Fruit fly (Drosophila melanogaster): ENCODE results near the gene gwl.

The gwl gene

DNA sequence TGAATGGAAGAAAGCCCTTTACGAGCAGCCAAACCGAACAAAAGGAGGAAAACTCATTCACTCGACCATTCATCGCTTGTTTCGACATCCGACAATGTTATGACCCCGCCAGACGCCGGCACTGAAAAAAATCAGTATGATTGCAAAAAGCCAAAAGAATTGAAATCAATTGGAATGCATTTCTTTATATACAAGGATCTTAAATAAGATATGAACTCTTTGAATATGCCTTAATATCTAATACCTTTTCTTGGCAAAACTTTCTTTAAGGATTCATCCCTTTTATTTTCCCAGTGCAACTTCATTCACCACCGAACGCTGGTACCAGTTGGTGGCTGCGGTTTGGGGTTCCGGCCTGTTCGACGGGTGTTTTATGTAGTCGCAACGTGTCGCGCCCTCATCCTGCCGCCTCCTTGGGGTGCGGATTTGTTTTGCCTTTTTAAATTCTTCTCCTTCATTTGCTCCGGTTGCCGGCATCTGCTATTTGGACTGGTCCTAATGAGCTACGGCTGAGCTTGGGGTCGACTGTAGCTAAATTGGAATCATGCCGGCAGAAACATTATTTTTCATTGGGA, 26.3 kb upstream of the gwl start (continued):
- no peak for TF ChIP-seq Dref (GFP tag; IDR thresholded peaks at IDR 0.05)
- peak; percentile 57 for TF ChIP-seq CG18764 (GFP tag; optimal IDR thresholded peaks at IDR 0.05)
- peak; percentile 85 for TF ChIP-seq ranshi (GFP tag; IDR thresholded peaks at IDR 0.05)
- peak; percentile 31 for TF ChIP-seq Spps (tag; optimal IDR thresholded peaks at IDR 0.05)
- peak; percentile 67 for TF ChIP-seq Aef1 (GFP tag; IDR thresholded peaks at IDR 0.05)
- TF ChIP-seq BtbVII (GFP tag; optimal IDR thresholded peaks at IDR 0.05) = peak; percentile 89
- TF ChIP-seq esg (GFP tag; conservative IDR thresholded peaks at IDR 0.05) = peak; percentile 76
- TF ChIP-seq CG15073 (GFP tag; optimal IDR thresholded peaks at IDR 0.05) = peak; percentile 29
- TF ChIP-seq PHDP (tag; optimal IDR thresholded peaks at IDR 0.05) = peak; percentile 93
- TF ChIP-seq CG17829 (tag; optimal IDR thresholded peaks at IDR 0.05) = peak; percentile 88
- no peak for TF ChIP-seq ash1 (GFP tag; optimal IDR thresholded peaks at IDR 0.05)
- peak; percentile 74 for TF ChIP-seq Max (GFP tag; optimal IDR thresholded peaks at IDR 0.05)
- no peak for TF ChIP-seq Elba2 (GFP tag; optimal IDR thresholded peaks at IDR 0.05)
- TF ChIP-seq CG6854 (GFP tag; optimal IDR thresholded peaks at IDR 0.05) = peak; percentile 86
- no peak for TF ChIP-seq CG6791 (GFP tag; IDR thresholded peaks at IDR 0.05; ENCODE audit: partially characterized antibody)
- TF ChIP-seq Trl (optimal IDR thresholded peaks at IDR 0.05) = no peak
- TF ChIP-seq Trl (GFP tag; optimal IDR thresholded peaks at IDR 0.05) = peak; percentile 71
- peak; percentile 71 for TF ChIP-seq CG1529 (GFP tag; optimal IDR thresholded peaks at IDR 0.05)
- TF ChIP-seq CG9727 (GFP tag; optimal IDR thresholded peaks at IDR 0.05) = peak; percentile 82
- TF ChIP-seq Hmr (GFP tag; optimal IDR thresholded peaks at IDR 0.05) = peak; percentile 95
- peak; percentile 55 for TF ChIP-seq CG43689 (GFP tag; IDR thresholded peaks at IDR 0.05)
- peak; percentile 76 for TF ChIP-seq twi (tag; optimal IDR thresholded peaks at IDR 0.05)
- TF ChIP-seq ttk (GFP tag; IDR thresholded peaks at IDR 0.05) = no peak; the same call in none of the 2 replicates
- TF ChIP-seq CG9215 (GFP tag; IDR thresholded peaks at IDR 0.05) = peak; percentile 63
- TF ChIP-seq CG6175 (GFP tag; IDR thresholded peaks at IDR 0.05) = 0 out of 3 replicates have a peak, but pooled peaks have one; percentile 37
- TF ChIP-seq CG8478 (optimal IDR thresholded peaks at IDR 0.05) = no peak
- no peak for TF ChIP-seq CG4360 (GFP tag; IDR thresholded peaks at IDR 0.05)
- no peak for TF ChIP-seq amos (GFP tag; IDR thresholded peaks at IDR 0.05; ENCODE audit: partially characterized antibody)
- peak; percentile 64 for TF ChIP-seq Jarid2 (GFP tag; optimal IDR thresholded peaks at IDR 0.05)
- peak; percentile 29 for TF ChIP-seq shn (GFP tag; optimal IDR thresholded peaks at IDR 0.05)
- TF ChIP-seq Awh (GFP tag; IDR thresholded peaks at IDR 0.05) = peak; percentile 72
- no peak for TF ChIP-seq Opbp (GFP tag; IDR thresholded peaks at IDR 0.05; ENCODE audit: partially characterized antibody)
- TF ChIP-seq ro (GFP tag; IDR thresholded peaks at IDR 0.05) = peak; percentile 59; the same call in 1 of the 2 replicates
- peak; percentile 53 for TF ChIP-seq D19B (GFP tag; optimal IDR thresholded peaks at IDR 0.05)
- peak; percentile 42 for TF ChIP-seq CG17912 (GFP tag; optimal IDR thresholded peaks at IDR 0.05)
- peak; percentile 67 for TF ChIP-seq CG5245 (GFP tag; optimal IDR thresholded peaks at IDR 0.05)
- no peak for TF ChIP-seq hkb (optimal IDR thresholded peaks at IDR 0.05)
- TF ChIP-seq hkb (GFP tag; IDR thresholded peaks at IDR 0.05) = peak; percentile 90
- peak; percentile 72 for TF ChIP-seq Mes4 (GFP tag; optimal IDR thresholded peaks at IDR 0.05)
- TF ChIP-seq Ssrp (tag; optimal IDR thresholded peaks at IDR 0.05) = peak; percentile 77
- peak; percentile 83 for TF ChIP-seq CG16863 (GFP tag; optimal IDR thresholded peaks at IDR 0.05)
- TF ChIP-seq CG18476 (GFP tag; optimal IDR thresholded peaks at IDR 0.05) = peak; percentile 84
- peak; percentile 89 for TF ChIP-seq CG31441 (GFP tag; IDR thresholded peaks at IDR 0.05)
- peak; percentile 6 for TF ChIP-seq CG4282 (GFP tag; optimal IDR thresholded peaks at IDR 0.05)
- peak; percentile 66 for TF ChIP-seq CG14667 (GFP tag; IDR thresholded peaks at IDR 0.05)
- TF ChIP-seq CG14441 (GFP tag; IDR thresholded peaks at IDR 0.05) = peak; percentile 84; the same call in 1 of the 2 replicates
- peak; percentile 74 for TF ChIP-seq Taf1 (GFP tag; IDR thresholded peaks at IDR 0.05)
- peak; percentile 86 for TF ChIP-seq nerfin-1 (tag; optimal IDR thresholded peaks at IDR 0.05)
- peak; percentile 87 for TF ChIP-seq CG30403 (GFP tag; optimal IDR thresholded peaks at IDR 0.05)
- peak; percentile 73 for TF ChIP-seq CG1024 (GFP tag; IDR thresholded peaks at IDR 0.05)
- no peak for TF ChIP-seq bigmax (GFP tag; optimal IDR thresholded peaks at IDR 0.05)
- TF ChIP-seq CG7357 (GFP tag; IDR thresholded peaks at IDR 0.05) = peak; percentile 70
